Worm (Caenorhabditis elegans): Measurements from ENCODE around the gene Y42H9AR.5.
A peak's percentile ranks its signal among the peaks of the same experiment; 100 is the strongest.

The Y42H9AR.5 gene

DNA sequence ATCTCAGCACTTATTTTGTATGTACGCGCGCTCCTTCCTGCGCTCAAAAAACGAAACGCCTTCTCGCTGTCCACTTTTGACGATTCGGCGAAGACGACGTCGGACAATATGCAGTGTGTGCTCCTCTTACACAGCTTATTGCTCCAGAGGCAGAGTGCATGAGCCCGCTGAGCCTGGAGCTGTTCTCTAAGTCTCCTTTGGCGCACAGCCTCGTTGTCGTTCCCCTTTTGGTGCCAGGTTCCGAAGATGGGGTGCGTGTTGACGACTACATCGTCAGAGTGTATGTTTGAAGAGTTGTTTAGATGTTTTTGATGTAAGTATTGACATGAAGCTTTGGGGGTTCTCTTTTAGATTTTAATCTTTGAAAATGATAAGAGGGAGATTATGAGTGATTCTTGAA, 32.0 kb upstream of the Y42H9AR.5 start:
- TF ChIP-seq ceh-2 (tag; optimal IDR thresholded peaks at IDR 0.05) (no peak), hlh-6 (tag; optimal IDR thresholded peaks at IDR 0.05) (peak; percentile 6)

DNA sequence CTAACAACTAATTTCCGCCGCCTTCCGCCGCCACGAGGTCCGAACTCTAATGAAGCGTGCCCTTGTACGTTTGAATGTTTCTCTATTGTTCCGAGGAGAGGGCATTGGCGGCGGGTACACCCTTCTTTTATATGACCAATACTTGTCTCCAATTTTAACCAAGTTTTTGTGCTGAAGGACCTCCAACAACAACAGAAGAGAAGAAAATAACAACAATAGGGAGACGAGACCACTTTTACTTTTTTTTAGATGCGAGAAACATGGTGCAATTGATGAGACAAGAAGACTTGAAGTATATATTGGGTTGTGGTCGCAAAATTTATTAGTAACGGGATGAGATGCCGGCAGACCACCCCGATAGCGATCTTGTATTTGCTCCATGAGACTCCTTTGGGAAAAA, 31.4 kb upstream of the Y42H9AR.5 start:
- TF ChIP-seq ama-1 (optimal IDR thresholded peaks at IDR 0.05): peak; percentile 15
- no peak for TF ChIP-seq unc-55 (GFP tag; optimal IDR thresholded peaks at IDR 0.05)
- TF ChIP-seq sox-2 (GFP tag; IDR thresholded peaks at IDR 0.05): peak; percentile 41; the same call in 1 of the 2 replicates
- peak; percentile 55 for TF ChIP-seq ceh-31 (tag; optimal IDR thresholded peaks at IDR 0.05)

DNA sequence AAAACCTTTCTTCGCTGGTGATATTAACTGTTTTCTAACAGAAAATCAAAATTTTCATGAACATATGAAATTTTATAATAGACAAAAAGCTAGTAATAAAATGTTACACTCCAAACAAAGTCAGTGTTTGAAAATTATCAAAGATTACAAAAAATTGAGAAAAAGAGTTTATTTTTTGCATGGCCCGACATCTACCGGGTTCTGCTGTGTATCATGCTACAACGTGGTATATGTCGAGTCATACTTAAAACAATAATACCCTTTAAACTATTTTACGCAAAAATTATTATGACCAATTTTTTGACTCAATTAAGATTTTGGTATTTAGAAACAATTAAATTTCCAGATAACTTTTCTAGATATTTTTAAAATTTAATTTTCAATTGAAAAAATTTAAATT, 26.8 kb upstream of the Y42H9AR.5 start:
- TF ChIP-seq lim-6 (tag; optimal IDR thresholded peaks at IDR 0.05) (no peak), gmeb-2 (tag; optimal IDR thresholded peaks at IDR 0.05) (no peak), hlh-15 (tag; optimal IDR thresholded peaks at IDR 0.05) (no peak), hlh-13 (GFP tag; optimal IDR thresholded peaks at IDR 0.05) (no peak), odd-2 (tag; optimal IDR thresholded peaks at IDR 0.05) (no peak), rnt-1 (tag; optimal IDR thresholded peaks at IDR 0.05) (no peak), mec-3 (tag; optimal IDR thresholded peaks at IDR 0.05; ENCODE audit: borderline replicate concordance) (no peak), fax-1 (tag; optimal IDR thresholded peaks at IDR 0.05) (no peak), Y22D7AL.16 (tag; optimal IDR thresholded peaks at IDR 0.05) (no peak), unc-42 (tag; optimal IDR thresholded peaks at IDR 0.05) (no peak), K09A11.1 (tag; optimal IDR thresholded peaks at IDR 0.05; ENCODE audit: insufficient read depth) (no peak), sox-4 (tag; optimal IDR thresholded peaks at IDR 0.05) (no peak), elt-4 (tag; optimal IDR thresholded peaks at IDR 0.05) (no peak), ceh-31 (tag; optimal IDR thresholded peaks at IDR 0.05) (no peak), ceh-18 (tag; optimal IDR thresholded peaks at IDR 0.05) (no peak), ama-1 (optimal IDR thresholded peaks at IDR 0.05) (no peak), eyg-1 (tag; optimal IDR thresholded peaks at IDR 0.05) (no peak), fkh-10 (GFP tag; optimal IDR thresholded peaks at IDR 0.05) (no peak)

DNA sequence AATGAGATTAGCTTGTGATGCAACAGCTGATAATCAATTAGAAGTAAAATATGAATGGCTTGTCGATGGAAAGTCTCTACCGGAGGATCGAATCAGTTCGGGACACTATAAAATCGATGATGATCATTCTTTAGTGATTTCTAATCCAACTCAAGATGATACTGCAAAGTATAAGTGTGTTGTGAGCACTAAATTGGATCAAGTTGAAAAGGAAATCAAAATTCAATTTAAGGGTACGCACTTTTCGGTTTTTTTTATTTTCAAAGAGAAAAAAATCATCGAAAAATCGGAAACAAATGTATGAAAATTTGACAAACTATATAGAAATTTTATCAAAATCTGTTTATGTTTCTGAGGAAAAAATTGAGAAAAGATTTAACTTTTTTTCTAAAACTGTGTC, 25.8 kb upstream of the Y42H9AR.5 start:
- TF ChIP-seq unc-86 (tag; optimal IDR thresholded peaks at IDR 0.05): no peak
- TF ChIP-seq hlh-30 (tag; optimal IDR thresholded peaks at IDR 0.05; ENCODE audit: insufficient read depth): no peak
- no peak for TF ChIP-seq elt-4 (tag; optimal IDR thresholded peaks at IDR 0.05)
- TF ChIP-seq nfya-1 (tag; optimal IDR thresholded peaks at IDR 0.05): no peak
- TF ChIP-seq C08G9.2 (tag; optimal IDR thresholded peaks at IDR 0.05): no peak
- no peak for TF ChIP-seq ceh-14 (tag; optimal IDR thresholded peaks at IDR 0.05)
- no peak for TF ChIP-seq unc-55 (GFP tag; optimal IDR thresholded peaks at IDR 0.05)
- TF ChIP-seq ceh-2 (tag; optimal IDR thresholded peaks at IDR 0.05): no peak
- no peak for TF ChIP-seq pax-1 (tag; optimal IDR thresholded peaks at IDR 0.05)
- no peak for TF ChIP-seq ceh-22 (tag; optimal IDR thresholded peaks at IDR 0.05)
- no peak for TF ChIP-seq unc-42 (tag; optimal IDR thresholded peaks at IDR 0.05)
- no peak for TF ChIP-seq ceh-30 (tag; optimal IDR thresholded peaks at IDR 0.05)
- no peak for TF ChIP-seq pag-3 (tag; optimal IDR thresholded peaks at IDR 0.05; ENCODE audit: borderline replicate concordance)
- no peak for TF ChIP-seq sox-4 (tag; optimal IDR thresholded peaks at IDR 0.05)
- TF ChIP-seq gmeb-2 (tag; optimal IDR thresholded peaks at IDR 0.05): no peak

DNA sequence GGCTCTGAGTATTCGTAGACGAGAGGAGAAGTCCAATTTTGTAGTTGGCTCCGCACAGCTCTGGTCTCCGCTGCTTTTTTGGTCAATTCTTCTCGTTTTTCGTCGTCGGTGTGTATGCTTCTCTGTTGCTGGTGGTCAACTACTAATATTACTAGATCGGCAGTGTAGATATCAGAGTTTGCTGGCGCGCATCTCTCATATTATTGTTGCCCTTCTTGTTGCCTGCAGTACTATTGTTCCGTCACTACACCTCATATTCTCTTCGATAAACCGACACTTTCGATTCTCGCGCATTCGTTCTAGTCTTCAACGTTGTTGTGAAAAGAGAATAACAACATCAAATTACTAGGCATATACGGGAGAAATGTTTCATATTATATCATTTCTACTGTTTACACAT, 22.2 kb upstream of the Y42H9AR.5 start:
- TF ChIP-seq tbx-7 (tag; optimal IDR thresholded peaks at IDR 0.05) (no peak), ceh-14 (tag; optimal IDR thresholded peaks at IDR 0.05) (no peak), K02D7.2 (tag; optimal IDR thresholded peaks at IDR 0.05) (no peak), hlh-30 (tag; optimal IDR thresholded peaks at IDR 0.05; ENCODE audit: insufficient read depth) (no peak), T23F11.4 (GFP tag; optimal IDR thresholded peaks at IDR 0.05) (no peak), C08G9.2 (tag; optimal IDR thresholded peaks at IDR 0.05) (no peak), elt-4 (tag; optimal IDR thresholded peaks at IDR 0.05) (peak; percentile 13)
